Worm (Caenorhabditis elegans): ENCODE results near the gene srh-231.

ce11 chrV:7339831-7340230 is 12.2 kb downstream of the srh-231 start, which contains the start of gene srh-187:
- TF ChIP-seq lin-29 (GFP tag; IDR thresholded peaks at IDR 0.05) (no peak), nhr-237 (tag; optimal IDR thresholded peaks at IDR 0.05) (no peak), unc-130 (GFP tag; optimal IDR thresholded peaks at IDR 0.05) (no peak), dmd-6 (GFP tag; IDR thresholded peaks at IDR 0.05) (no peak), lin-13 (GFP tag; optimal IDR thresholded peaks at IDR 0.05) (no peak), egl-27 (tag; optimal IDR thresholded peaks at IDR 0.05) (no peak), T20F7.1 (GFP tag; optimal IDR thresholded peaks at IDR 0.05) (no peak), nhr-77 (tag; optimal IDR thresholded peaks at IDR 0.05) (no peak)
